Worm (Caenorhabditis elegans): Measurements from ENCODE around the gene F40A3.1.

F40A3.1 gene

DNA sequence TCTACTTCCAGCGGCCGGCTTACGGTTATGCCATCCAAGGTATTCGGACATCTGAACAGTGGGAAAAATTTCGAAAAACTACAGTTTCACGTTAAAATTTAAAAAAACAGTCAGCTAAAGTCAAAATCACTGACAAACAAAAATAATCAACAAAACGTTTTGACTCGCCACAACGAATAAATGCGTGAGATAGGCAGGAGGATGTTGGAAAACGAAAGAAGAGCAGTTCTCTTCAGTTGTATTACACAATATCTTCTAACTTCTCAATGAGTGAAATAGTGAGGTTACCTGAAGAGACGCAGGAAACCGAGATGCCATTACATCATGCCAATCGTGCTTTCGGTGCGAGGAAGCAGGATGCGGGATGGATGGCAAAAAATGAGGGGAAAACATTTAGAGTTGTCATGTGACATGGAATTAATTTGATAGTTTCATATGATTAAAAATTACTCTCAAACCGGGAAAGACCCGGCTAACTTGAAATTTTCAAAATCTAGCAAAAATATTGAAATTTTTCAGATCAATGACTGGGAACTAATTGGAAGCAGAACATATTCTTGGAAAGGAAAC lies 2.6 kb downstream of the F40A3.1 start, which contains the start of gene F40A3.6:
Gene F40A3.6, minus strand, starts transcription at position 51 of the 570 bp plus-strand sequence.
- TF ChIP-seq nfya-1 (tag; optimal IDR thresholded peaks at IDR 0.05; ENCODE audit: insufficient read depth) (peak; percentile 37), lin-39 (tag; optimal IDR thresholded peaks at IDR 0.05) (peak; percentile 13), nhr-12 (tag; optimal IDR thresholded peaks at IDR 0.05) (no peak), egl-5 (tag; optimal IDR thresholded peaks at IDR 0.05) (peak; percentile 78)

DNA sequence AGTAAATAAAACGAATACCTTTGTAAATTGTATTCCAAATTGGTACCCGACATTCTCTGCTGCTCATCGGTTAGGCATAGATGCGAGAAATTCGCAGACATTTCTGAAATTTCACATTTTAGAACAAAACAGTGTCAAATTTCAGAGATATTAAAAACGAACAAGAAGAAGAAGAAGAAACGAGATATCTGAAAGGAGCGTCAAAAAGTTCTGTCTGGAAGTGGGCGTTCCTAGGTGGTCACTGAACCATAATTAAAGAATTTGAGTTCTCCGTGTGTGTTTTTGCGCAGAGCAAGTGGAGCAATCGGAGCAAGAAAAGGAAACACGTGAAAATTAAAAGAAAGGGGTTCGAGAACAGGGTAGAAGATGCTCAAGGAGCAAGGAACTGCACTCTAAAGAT lies 8.4 kb downstream of the F40A3.1 start, which contains the start of gene F40A3.7:
Gene F40A3.7, minus strand, starts transcription at position 101 of the 400 bp plus-strand sequence.
- TF ChIP-seq ceh-28 (tag; optimal IDR thresholded peaks at IDR 0.05), result no peak
- TF ChIP-seq egl-5 (tag; optimal IDR thresholded peaks at IDR 0.05), result no peak
- no peak for TF ChIP-seq elt-2 (tag; optimal IDR thresholded peaks at IDR 0.05)
- TF ChIP-seq elt-3 (tag; optimal IDR thresholded peaks at IDR 0.05), result no peak
- TF ChIP-seq ztf-4 (tag; optimal IDR thresholded peaks at IDR 0.05), result no peak
- TF ChIP-seq nhr-25 (tag; optimal IDR thresholded peaks at IDR 0.05), result no peak
- no peak for TF ChIP-seq snpc-4 (tag; optimal IDR thresholded peaks at IDR 0.05)
- no peak for TF ChIP-seq fkh-2 (tag; optimal IDR thresholded peaks at IDR 0.05)
- no peak for TF ChIP-seq unc-62 (GFP tag; optimal IDR thresholded peaks at IDR 0.05)
- no peak for TF ChIP-seq unc-39 (tag; optimal IDR thresholded peaks at IDR 0.05)
- TF ChIP-seq R02D3.7 (tag; optimal IDR thresholded peaks at IDR 0.05), result no peak
- no peak for TF ChIP-seq daf-12 (tag; optimal IDR thresholded peaks at IDR 0.05)
- no peak for TF ChIP-seq zag-1 (tag; optimal IDR thresholded peaks at IDR 0.05)
- no peak for TF ChIP-seq nhr-23 (tag; optimal IDR thresholded peaks at IDR 0.05)
- TF ChIP-seq pha-4 (tag; optimal IDR thresholded peaks at IDR 0.05), result no peak
- TF ChIP-seq ama-1 (optimal IDR thresholded peaks at IDR 0.05), result no peak

DNA sequence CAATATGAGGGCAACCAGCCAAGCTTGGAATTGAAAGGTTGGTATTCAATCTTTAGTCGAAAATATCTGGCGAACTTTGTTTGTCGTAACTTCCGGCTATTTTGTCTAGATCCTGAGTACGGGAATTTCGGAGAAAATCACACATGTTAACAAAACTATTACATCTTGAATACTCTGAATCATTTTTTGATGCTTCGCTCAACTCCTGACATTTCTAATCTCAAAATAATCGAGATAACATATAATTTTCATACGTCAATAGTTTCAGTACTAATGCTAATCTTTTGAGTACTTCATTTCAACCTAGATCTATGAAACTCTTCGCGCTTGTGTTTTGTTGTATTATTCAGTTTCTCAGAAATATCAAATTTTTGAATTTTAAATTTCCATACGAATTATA lies 9.9 kb downstream of the F40A3.1 start:
- TF ChIP-seq hmg-11 (tag; optimal IDR thresholded peaks at IDR 0.05) (no peak), ceh-9 (tag; optimal IDR thresholded peaks at IDR 0.05) (no peak), fkh-10 (GFP tag; optimal IDR thresholded peaks at IDR 0.05) (no peak), ama-1 (optimal IDR thresholded peaks at IDR 0.05) (no peak), zag-1 (tag; optimal IDR thresholded peaks at IDR 0.05) (no peak), ZK546.5 (tag; optimal IDR thresholded peaks at IDR 0.05) (no peak), mdl-1 (tag; optimal IDR thresholded peaks at IDR 0.05) (no peak), unc-62 (GFP tag; optimal IDR thresholded peaks at IDR 0.05) (no peak), ztf-11 (tag; optimal IDR thresholded peaks at IDR 0.05) (no peak), fkh-2 (tag; optimal IDR thresholded peaks at IDR 0.05) (no peak), eor-1 (tag; optimal IDR thresholded peaks at IDR 0.05) (no peak)

DNA sequence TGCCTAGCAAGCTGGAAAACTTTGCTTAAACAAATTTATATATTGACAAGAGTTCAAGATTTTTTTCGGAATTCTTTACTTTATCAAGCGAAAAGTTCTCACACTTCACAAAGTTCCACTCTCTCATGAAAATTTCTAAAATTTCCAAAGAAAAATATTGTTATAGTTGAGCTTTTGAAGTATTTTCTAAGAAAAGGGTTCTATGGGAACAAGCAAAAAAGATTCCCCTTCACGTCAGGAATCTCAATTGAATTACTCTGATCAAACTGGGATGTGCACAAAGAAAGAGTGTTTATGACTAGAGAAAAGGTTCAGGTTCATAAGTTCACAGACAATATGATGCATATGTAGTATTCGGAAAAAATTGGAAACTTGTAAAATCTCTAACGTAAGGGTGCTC lies 13.1 kb downstream of the F40A3.1 start:
- TF ChIP-seq pqm-1 (tag; optimal IDR thresholded peaks at IDR 0.05) (no peak), fkh-10 (GFP tag; optimal IDR thresholded peaks at IDR 0.05) (peak; percentile 19)

DNA sequence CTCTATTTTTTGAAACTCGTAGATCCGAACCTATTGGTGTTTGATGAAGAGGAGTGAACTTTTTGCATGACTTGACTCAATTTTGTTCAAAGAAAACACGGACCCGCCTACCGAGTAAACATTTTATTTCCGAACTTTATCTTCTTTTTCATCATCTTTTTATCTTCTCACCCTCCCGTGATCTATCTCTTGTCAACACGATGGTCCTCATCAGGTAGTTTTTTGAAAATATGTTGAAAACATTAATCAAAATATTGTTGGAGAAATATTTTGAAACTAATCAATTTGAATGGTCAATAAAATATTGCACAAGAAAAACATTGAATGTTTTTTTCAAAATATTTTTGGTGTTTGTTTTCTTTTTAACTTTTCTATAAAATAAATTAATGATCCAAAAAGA lies 17.1 kb downstream of the F40A3.1 start:
- peak; percentile 1 for TF ChIP-seq fkh-10 (GFP tag; optimal IDR thresholded peaks at IDR 0.05)
- TF ChIP-seq ceh-9 (tag; optimal IDR thresholded peaks at IDR 0.05), result no peak

DNA sequence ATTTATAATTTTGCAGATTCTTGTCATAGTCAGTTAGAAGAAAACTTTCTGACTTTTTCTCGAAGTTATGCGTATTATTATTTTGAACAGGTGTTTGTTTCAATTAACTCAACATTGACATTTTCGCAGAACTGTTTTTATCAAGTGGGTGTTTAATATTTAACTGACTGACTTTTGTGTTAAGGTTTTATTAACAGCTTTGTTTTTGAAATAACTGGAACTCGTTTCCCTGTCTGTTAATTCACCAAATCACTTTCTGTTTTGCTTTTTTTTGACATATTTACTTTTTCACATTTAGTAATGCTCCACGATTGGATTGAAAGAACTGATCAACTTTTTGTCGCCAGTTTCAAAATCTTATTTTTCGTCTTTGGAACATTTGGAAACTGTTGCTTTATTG lies 34.2 kb downstream of the F40A3.1 start, which contains the start of gene srsx-7:
Gene srsx-7, plus strand, starts transcription at position 301 of the 400 bp plus-strand sequence.
- TF ChIP-seq eor-1 (tag; optimal IDR thresholded peaks at IDR 0.05) (no peak), nhr-67 (tag; optimal IDR thresholded peaks at IDR 0.05) (no peak), nhr-12 (tag; optimal IDR thresholded peaks at IDR 0.05) (no peak), egl-5 (tag; optimal IDR thresholded peaks at IDR 0.05) (no peak), snpc-4 (tag; optimal IDR thresholded peaks at IDR 0.05) (no peak), pha-4 (tag; optimal IDR thresholded peaks at IDR 0.05) (no peak), unc-39 (tag; optimal IDR thresholded peaks at IDR 0.05) (no peak), aly-2 (tag; optimal IDR thresholded peaks at IDR 0.05) (no peak), lsy-12 (tag; optimal IDR thresholded peaks at IDR 0.05) (no peak), ceh-82 (tag; optimal IDR thresholded peaks at IDR 0.05) (no peak), fos-1 (tag; optimal IDR thresholded peaks at IDR 0.05) (no peak)
